Worm (Caenorhabditis elegans) whole organism, young adult: ENCODE measurements around the gene C04E6.12.
A peak's percentile ranks its signal among the peaks of the same experiment; 100 is the strongest.

Experiments
- B0035.1 ChIP-seq: sonication (generic microtip); optimal IDR thresholded peaks from 2 replicates; lab custom pipeline; 2016; ENCODE audit warnings: missing genetic modification characterization, mild to moderate bottlenecking, missing compliant biosample characterization, missing genotype, missing genetic modification reagents
- C06A6.2 ChIP-seq: fragments of 200-800 bp; sonication (Bioruptor generic); conservative IDR thresholded peaks from 2 replicates; pipeline ENCODE4 v1.3.6; 2022; ENCODE audit warnings: missing genetic modification characterization, missing compliant biosample characterization
- C17E4.6 ChIP-seq: fragments of 200-800 bp; sonication (Bioruptor generic); IDR thresholded peaks from 2 replicates; pipeline ENCODE4 v1.3.6; 2022; ENCODE audit warnings: missing genetic modification reagents, missing genetic modification characterization, missing compliant biosample characterization
- F22D6.2 ChIP-seq: sonication (generic microtip); optimal IDR thresholded peaks from 2 replicates; lab custom pipeline; 2016; ENCODE audit warnings: mild to moderate bottlenecking, missing genetic modification characterization, missing compliant biosample characterization
- F33H1.4 ChIP-seq: fragments of 200-800 bp; sonication (Bioruptor generic); IDR thresholded peaks from 2 replicates; pipeline ENCODE4 v1.3.6; 2022; ENCODE audit warnings: missing genetic modification reagents, missing genetic modification characterization, missing compliant biosample characterization
- F49E8.2 ChIP-seq: sonication (generic microtip); optimal IDR thresholded peaks from 3 replicates; lab custom pipeline; 2017; ENCODE audit warnings: missing genetic modification characterization, mild to moderate bottlenecking, missing compliant biosample characterization, antibody characterized with exemption, moderate library complexity; ENCODE audit not compliant: insufficient read depth
- F55B11.4 ChIP-seq: sonication (generic microtip); optimal IDR thresholded peaks from 2 replicates; lab custom pipeline; 2016; ENCODE audit warnings: missing compliant biosample characterization, missing genetic modification characterization, borderline replicate concordance; ENCODE audit not compliant: insufficient read depth
- F57A8.1 ChIP-seq: fragments of 200-800 bp; sonication (Bioruptor generic); optimal IDR thresholded peaks from 2 replicates; lab custom pipeline; 2018; ENCODE audit warnings: mild to moderate bottlenecking, missing genetic modification characterization, moderate library complexity, missing compliant biosample characterization
- F57C9.4 ChIP-seq: sonication (generic microtip); optimal IDR thresholded peaks from 2 replicates; lab custom pipeline; 2017; ENCODE audit warnings: mild to moderate bottlenecking, missing genetic modification characterization, missing compliant biosample characterization
- Y56A3A.18 ChIP-seq: fragments of 200-800 bp; sonication (Bioruptor generic); IDR thresholded peaks from 2 replicates; pipeline ENCODE4 v1.3.6; 2022; ENCODE audit warnings: missing genetic modification reagents, missing genetic modification characterization, missing compliant biosample characterization
- Y79H2A.3 ChIP-seq: fragments of 200-800 bp; sonication (Bioruptor generic); conservative IDR thresholded peaks from 2 replicates; pipeline ENCODE4 v1.3.6; 2022; ENCODE audit warnings: missing genetic modification reagents, missing genetic modification characterization, missing compliant biosample characterization
- akir-1 ChIP-seq: fragments of 200-800 bp; sonication (Bioruptor generic); optimal IDR thresholded peaks from 2 replicates; lab custom pipeline; 2018; ENCODE audit warnings: mild to moderate bottlenecking, missing genetic modification characterization, moderate library complexity, missing compliant biosample characterization
- ama-1 ChIP-seq, 3 experiments: fragments of 150-350 bp in 1 of 3; sonication (generic microtip) in 2 of 3; optimal IDR thresholded peaks; 2 replicates each; lab custom pipeline; 2014 to 2018; ENCODE audit warnings: missing biosample characterization in 2 of 3, missing genetic modification characterization in 2 of 3, missing genetic modification reagents in 2 of 3
- athp-1 ChIP-seq: sonication (generic microtip); optimal IDR thresholded peaks from 2 replicates; lab custom pipeline; 2017; ENCODE audit warnings: mild to moderate bottlenecking, missing genetic modification characterization, missing compliant biosample characterization
- attf-3 ChIP-seq: fragments of 200-800 bp; sonication (Bioruptor generic); conservative IDR thresholded peaks from 2 replicates; pipeline ENCODE4 v1.3.6; 2022; ENCODE audit warnings: missing genetic modification reagents, missing genetic modification characterization, missing compliant biosample characterization
- ceh-40 ChIP-seq: fragments of 200-800 bp; sonication (Bioruptor generic); IDR thresholded peaks from 2 replicates; pipeline ENCODE4 v1.3.6; 2022; ENCODE audit warnings: missing genetic modification characterization, missing compliant biosample characterization
- ceh-58 ChIP-seq: fragments of 200-800 bp; sonication (Bioruptor generic); IDR thresholded peaks from 2 replicates; pipeline ENCODE4 v1.3.6; 2022; ENCODE audit warnings: missing genetic modification characterization, missing compliant biosample characterization
- dox-1 ChIP-seq: fragments of 200-800 bp; sonication (Bioruptor generic); IDR thresholded peaks from 2 replicates; pipeline ENCODE4 v1.3.6; 2022; ENCODE audit warnings: missing genetic modification reagents, missing genetic modification characterization, missing compliant biosample characterization
- dpff-1 ChIP-seq: sonication (generic microtip); optimal IDR thresholded peaks from 2 replicates; lab custom pipeline; 2017; ENCODE audit warnings: mild to moderate bottlenecking, missing genetic modification characterization, missing compliant biosample characterization
- dpl-1 ChIP-seq: fragments of 150-350 bp; optimal IDR thresholded peaks from 2 replicates; lab custom pipeline; 2014; ENCODE audit warnings: missing biosample characterization, missing genetic modification reagents, missing genetic modification characterization
- efl-1 ChIP-seq: fragments of 150-350 bp; optimal IDR thresholded peaks from 2 replicates; lab custom pipeline; 2014; ENCODE audit warnings: missing biosample characterization, missing genetic modification reagents, missing genetic modification characterization
- fkh-3 ChIP-seq: sonication (generic microtip); optimal IDR thresholded peaks from 2 replicates; lab custom pipeline; 2016; ENCODE audit warnings: mild to moderate bottlenecking, missing genetic modification characterization, missing compliant biosample characterization
- gei-17 ChIP-seq: fragments of 200-800 bp; sonication (Bioruptor generic); optimal IDR thresholded peaks from 2 replicates; lab custom pipeline; 2018; ENCODE audit warnings: mild to moderate bottlenecking, missing genetic modification characterization, missing compliant biosample characterization
- hlh-12 ChIP-seq: sonication (generic microtip); optimal IDR thresholded peaks from 2 replicates; lab custom pipeline; 2016; ENCODE audit warnings: missing genetic modification characterization, missing compliant biosample characterization
- hmg-20 ChIP-seq: fragments of 200-800 bp; sonication (Bioruptor generic); IDR thresholded peaks from 2 replicates; pipeline ENCODE4 v1.3.6; 2022; ENCODE audit warnings: missing genetic modification reagents, missing genetic modification characterization, missing compliant biosample characterization
- lin-35 ChIP-seq, 3 experiments: fragments of 150-350 bp in 2 of 3; sonication (generic microtip) in 1 of 3; optimal IDR thresholded peaks; 2 replicates each; lab custom pipeline; 2014 to 2018; ENCODE audit warnings: missing biosample characterization in 3 of 3, missing genetic modification characterization in 3 of 3, missing genetic modification reagents in 3 of 3
- lin-54 ChIP-seq: fragments of 200-800 bp; sonication (Bioruptor generic); optimal IDR thresholded peaks from 2 replicates; lab custom pipeline; 2018; ENCODE audit warnings: mild to moderate bottlenecking, missing genetic modification characterization, missing compliant biosample characterization
- lir-1 ChIP-seq: fragments of 200-800 bp; sonication (Bioruptor generic); conservative IDR thresholded peaks from 2 replicates; pipeline ENCODE4 v1.3.6; 2022; ENCODE audit warnings: missing genetic modification reagents, missing genetic modification characterization, missing compliant biosample characterization
- lsl-1 ChIP-seq: fragments of 200-800 bp; sonication (Bioruptor generic); optimal IDR thresholded peaks from 2 replicates; lab custom pipeline; 2018; ENCODE audit warnings: mild to moderate bottlenecking, missing genetic modification characterization, moderate library complexity, missing compliant biosample characterization
- lsy-27 ChIP-seq: sonication (generic microtip); optimal IDR thresholded peaks from 2 replicates; lab custom pipeline; 2017; ENCODE audit warnings: missing genetic modification characterization, mild to moderate bottlenecking, missing compliant biosample characterization, antibody characterized with exemption, missing genotype, borderline replicate concordance; ENCODE audit not compliant: insufficient read depth
- mcd-1 ChIP-seq: fragments of 200-800 bp; sonication (Bioruptor generic); IDR thresholded peaks from 2 replicates; pipeline ENCODE4 v1.3.6; 2022; ENCODE audit warnings: missing genetic modification reagents, missing genetic modification characterization, missing compliant biosample characterization
- mes-4 ChIP-seq: sonication (generic microtip); optimal IDR thresholded peaks from 2 replicates; lab custom pipeline; 2016; ENCODE audit warnings: missing genotype, missing genetic modification characterization, missing compliant biosample characterization
- mxl-1 ChIP-seq: sonication (generic microtip); optimal IDR thresholded peaks from 2 replicates; lab custom pipeline; 2016; ENCODE audit warnings: missing genetic modification characterization, missing compliant biosample characterization
- nfya-1 ChIP-seq: sonication (generic microtip); optimal IDR thresholded peaks from 2 replicates; lab custom pipeline; 2017; ENCODE audit warnings: antibody characterized with exemption, missing compliant biosample characterization, missing genetic modification characterization, borderline replicate concordance; ENCODE audit not compliant: insufficient read depth
- nfya-2 ChIP-seq: fragments of 200-800 bp; sonication (Bioruptor generic); IDR thresholded peaks from 2 replicates; pipeline ENCODE4 v1.3.6; 2022; ENCODE audit warnings: missing genetic modification reagents, missing genetic modification characterization, missing compliant biosample characterization
- pha-4 ChIP-seq: fragments of 150-350 bp; sonication (generic microtip); optimal IDR thresholded peaks from 2 replicates; lab custom pipeline; 2014; ENCODE audit warnings: missing biosample characterization, missing genetic modification reagents, missing genetic modification characterization
- snpc-3.4 ChIP-seq: sonication (generic microtip); optimal IDR thresholded peaks from 2 replicates; lab custom pipeline; 2017; ENCODE audit warnings: missing genetic modification characterization, mild to moderate bottlenecking, missing compliant biosample characterization, antibody characterized with exemption, moderate library complexity, missing genotype, missing genetic modification reagents
- tbx-9 ChIP-seq: sonication (generic microtip); optimal IDR thresholded peaks from 2 replicates; lab custom pipeline; 2016; ENCODE audit warnings: borderline replicate concordance, missing genetic modification characterization, inconsistent platforms, missing compliant biosample characterization
- unc-62 ChIP-seq: fragments of 150-350 bp; optimal IDR thresholded peaks from 2 replicates; lab custom pipeline; 2014; ENCODE audit warnings: missing biosample characterization, missing genetic modification reagents, missing genetic modification characterization
- ztf-26 ChIP-seq: sonication (generic microtip); optimal IDR thresholded peaks from 2 replicates; lab custom pipeline; 2017; ENCODE audit warnings: missing genetic modification characterization, missing compliant biosample characterization
- ztf-3 ChIP-seq: fragments of 200-800 bp; sonication (Bioruptor generic); optimal IDR thresholded peaks from 2 replicates; lab custom pipeline; 2018; ENCODE audit warnings: mild to moderate bottlenecking, missing genetic modification characterization, missing compliant biosample characterization

The C04E6.12 gene

ce11 chrV:5951133-5951532 is 31.3 kb upstream of the C04E6.12 start, which contains the start of gene M03F8.1:
Gene M03F8.1 (plus strand): TSS chrV:5951433.
- TF ChIP-seq lir-1 (GFP tag; lab: Robert Waterston, UW) (no peak), ceh-58 (GFP tag; lab: Robert Waterston, UW) (no peak), dpff-1 (tag; lab: Kevin White, UChicago) (no peak), snpc-3.4 (no peak), B0035.1 (tag; lab: Kevin White, UChicago) (no peak), lin-35 (GFP tag; optimal IDR thresholded peaks at IDR 0.05; lab: Kevin White, UChicago) (no peak), mxl-1 (tag; lab: Kevin White, UChicago) (no peak), F33H1.4 (GFP tag; lab: Robert Waterston, UW) (no peak), F55B11.4 (no peak)
- TF ChIP-seq, all 124 proteins: peak for 0

DNA sequence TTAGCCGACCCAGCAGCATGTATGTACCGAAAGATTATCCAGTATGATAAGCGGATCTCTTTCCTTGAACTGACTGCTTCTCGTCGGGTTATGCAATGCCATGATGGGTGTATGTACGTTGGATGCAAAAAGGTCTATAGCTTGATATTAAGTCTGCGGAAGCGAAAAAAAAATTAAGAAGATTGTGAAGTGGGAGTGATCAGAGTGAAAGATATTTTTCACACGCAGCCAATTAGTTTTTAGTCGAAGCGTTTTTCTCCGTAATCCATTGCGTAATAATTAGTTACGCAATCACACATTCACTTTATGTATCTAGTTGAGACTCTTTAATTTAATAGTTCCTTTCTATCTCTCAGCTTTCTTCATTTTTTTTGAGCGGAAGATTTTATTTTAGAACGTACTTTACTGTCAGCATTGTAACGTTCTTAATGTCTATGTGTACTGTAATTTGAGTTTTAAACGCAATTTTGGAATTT is 29.9 kb upstream of the C04E6.12 start:
- no peak for TF ChIP-seq F57C9.4
- no peak for TF ChIP-seq ztf-3 (GFP tag; lab: Kevin White, UChicago)
- no peak for TF ChIP-seq ama-1 (optimal IDR thresholded peaks at IDR 0.05; lab: Kevin White, UChicago)
- TF ChIP-seq ama-1 (GFP tag; optimal IDR thresholded peaks at IDR 0.05; lab: Kevin White, UChicago), result no peak
- no peak for TF ChIP-seq F22D6.2
- no peak for TF ChIP-seq dpff-1 (tag; lab: Kevin White, UChicago)
- TF ChIP-seq ceh-40 (GFP tag; lab: Robert Waterston, UW), result no peak
- TF ChIP-seq athp-1, result no peak
- TF ChIP-seq gei-17 (GFP tag; lab: Kevin White, UChicago), result no peak
- TF ChIP-seq tbx-9 (tag; lab: Kevin White, UChicago), result no peak
- TF ChIP-seq lir-1 (GFP tag; lab: Robert Waterston, UW), result no peak
- TF ChIP-seq B0035.1 (tag; lab: Kevin White, UChicago), result no peak
- TF ChIP-seq lsy-27 (tag; lab: Kevin White, UChicago), result no peak
- TF ChIP-seq ztf-26, result no peak
- TF ChIP-seq nfya-2, result no peak
- no peak for TF ChIP-seq Y56A3A.18 (GFP tag; lab: Robert Waterston, UW)
- TF ChIP-seq F57A8.1 (GFP tag; lab: Kevin White, UChicago), result no peak
- no peak for TF ChIP-seq mes-4 (tag; lab: Kevin White, UChicago)
- no peak for TF ChIP-seq Y79H2A.3 (GFP tag; lab: Robert Waterston, UW)

DNA sequence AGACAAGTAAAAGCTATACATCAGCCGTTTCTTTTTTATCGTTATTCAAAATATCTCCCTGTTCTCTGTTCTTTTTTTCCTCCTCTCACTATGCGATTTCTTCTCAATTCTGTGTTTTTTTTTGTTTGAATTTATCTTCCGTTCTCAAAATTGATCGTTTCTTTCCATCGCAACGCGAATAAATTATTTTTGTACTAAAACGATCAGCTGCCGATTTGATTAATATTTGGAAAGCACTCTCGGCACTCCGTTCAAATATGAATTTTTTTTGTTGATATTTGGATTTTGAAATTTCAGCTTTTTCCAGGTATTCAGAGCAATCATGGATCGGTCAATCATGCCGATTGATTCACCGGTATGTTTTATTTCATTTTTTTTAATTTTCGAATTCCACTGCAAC is 23.4 kb upstream of the C04E6.12 start, which contains the start of gene pst-1:
TSS of gene pst-1 (plus strand) at position 301 of the 400 bp plus-strand sequence.
- TF ChIP-seq dox-1 (GFP tag; lab: Robert Waterston, UW), result no peak
- TF ChIP-seq lsl-1 (GFP tag; lab: Kevin White, UChicago), result no peak
- TF ChIP-seq nfya-1 (tag; lab: Kevin White, UChicago), result no peak
- no peak for TF ChIP-seq B0035.1 (tag; lab: Kevin White, UChicago)
- no peak for TF ChIP-seq mcd-1 (GFP tag; lab: Robert Waterston, UW)
- no peak for TF ChIP-seq fkh-3
- no peak for TF ChIP-seq pha-4 (tag; lab: Kevin White, UChicago)
- no peak for TF ChIP-seq ztf-26
- no peak for TF ChIP-seq akir-1 (GFP tag; lab: Kevin White, UChicago)
- TF ChIP-seq efl-1 (GFP tag; lab: Kevin White, UChicago), result no peak

DNA sequence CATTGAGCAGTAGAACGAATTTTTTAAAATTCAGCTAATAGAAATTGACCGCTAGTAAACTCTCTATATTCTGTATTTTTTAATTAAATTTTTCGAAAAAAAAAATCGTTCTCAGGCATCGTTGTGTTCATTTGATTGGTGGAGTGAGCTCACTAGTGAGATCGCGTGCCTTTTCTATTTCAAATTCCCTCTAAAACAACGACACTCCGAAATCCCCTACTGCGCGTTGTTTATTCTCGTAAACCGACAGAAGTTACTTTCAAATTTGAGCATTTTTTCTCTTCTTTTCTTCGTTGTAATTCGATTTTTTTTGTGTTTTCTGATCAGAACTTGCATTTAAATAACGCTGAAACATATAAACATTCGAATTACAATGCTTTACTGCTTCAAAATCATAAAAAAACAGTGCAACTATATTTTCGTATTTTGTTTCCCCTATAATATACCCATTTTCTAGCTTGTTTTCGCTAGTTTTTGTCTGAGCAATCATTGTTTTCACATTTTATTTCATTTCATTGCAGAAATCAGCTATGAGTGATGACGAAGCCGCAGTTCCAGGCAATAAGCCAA is 19.8 kb upstream of the C04E6.12 start, which contains the start of gene syf-3:
TSS of gene syf-3 (plus strand) at position 520 of the 570 bp plus-strand sequence.
- no peak for TF ChIP-seq hmg-20 (GFP tag; lab: Robert Waterston, UW)
- no peak for TF ChIP-seq C17E4.6 (GFP tag; lab: Robert Waterston, UW)
- peak; percentile 55 to 93 (median 77) for TF ChIP-seq lin-35 (GFP tag; optimal IDR thresholded peaks at IDR 0.05; lab: Kevin White, UChicago)
- no peak for TF ChIP-seq tbx-9 (tag; lab: Kevin White, UChicago)
- no peak for TF ChIP-seq Y79H2A.3 (GFP tag; lab: Robert Waterston, UW)
- peak; percentile 87 for TF ChIP-seq dpl-1
- TF ChIP-seq lsy-27 (tag; lab: Kevin White, UChicago), result no peak
- TF ChIP-seq hlh-12, result no peak
- peak; percentile 98 for TF ChIP-seq attf-3 (GFP tag; lab: Robert Waterston, UW)
- no peak for TF ChIP-seq C06A6.2
- TF ChIP-seq fkh-3, result no peak
- peak; percentile 83 for TF ChIP-seq efl-1 (GFP tag; lab: Kevin White, UChicago)
- no peak for TF ChIP-seq F49E8.2 (tag; lab: Kevin White, UChicago)
- TF ChIP-seq lin-54, result peak; percentile 96
- TF ChIP-seq akir-1 (GFP tag; lab: Kevin White, UChicago), result no peak
- no peak for TF ChIP-seq unc-62 (GFP tag; lab: Kevin White, UChicago)
- no peak for TF ChIP-seq mcd-1 (GFP tag; lab: Robert Waterston, UW)
